Worm (Caenorhabditis elegans) whole organism, young adult: Measurements from ENCODE around the gene lin-2.

ENCODE experiments used
- B0261.1 ChIP-seq: sonication (generic microtip); optimal IDR thresholded peaks from 2 replicates; lab custom pipeline; 2016; ENCODE audit warnings: mild to moderate bottlenecking, missing genetic modification characterization, moderate library complexity, missing compliant biosample characterization
- C06A6.2 ChIP-seq: fragments of 200-800 bp; sonication (Bioruptor generic); conservative IDR thresholded peaks from 2 replicates; pipeline ENCODE4 v1.3.6; 2022; ENCODE audit warnings: missing genetic modification characterization, missing compliant biosample characterization
- F37B4.10 ChIP-seq: fragments of 200-800 bp; sonication (Bioruptor generic); IDR thresholded peaks from 2 replicates; pipeline ENCODE4 v1.3.6; 2022; ENCODE audit warnings: missing genetic modification characterization, missing compliant biosample characterization
- T07F8.4 ChIP-seq: sonication (generic microtip); optimal IDR thresholded peaks from 2 replicates; lab custom pipeline; 2016; ENCODE audit warnings: mild to moderate bottlenecking, missing genetic modification characterization, moderate library complexity, missing compliant biosample characterization
- attf-6 ChIP-seq: fragments of 200-800 bp; sonication (Bioruptor generic); IDR thresholded peaks from 2 replicates; pipeline ENCODE4 v1.3.6; 2022; ENCODE audit warnings: missing genetic modification reagents, missing genetic modification characterization, missing compliant biosample characterization
- bed-1 ChIP-seq: fragments of 200-800 bp; sonication (Bioruptor generic); IDR thresholded peaks from 2 replicates; pipeline ENCODE4 v1.3.6; 2022; ENCODE audit warnings: missing genetic modification reagents, missing genetic modification characterization, missing compliant biosample characterization
- cebp-1 ChIP-seq, 2 experiments: fragments of 200-800 bp in 1 of 2; sonication (Bioruptor generic) in 1 of 2; sonication (generic microtip) in 1 of 2; IDR thresholded peaks in 1 of 2; optimal IDR thresholded peaks in 1 of 2; 2 replicates each; pipeline versions ENCODE4 v1.3.6 to Lab custom; 2017 to 2022; ENCODE audit warnings: missing compliant biosample characterization in 2 of 2, missing genetic modification characterization in 2 of 2, mild to moderate bottlenecking in 1 of 2, missing genetic modification reagents in 1 of 2, moderate library complexity in 1 of 2
- cebp-2 ChIP-seq: fragments of 200-800 bp; sonication (Bioruptor generic); IDR thresholded peaks from 2 replicates; pipeline ENCODE4 v1.3.6; 2022; ENCODE audit warnings: missing genetic modification characterization, missing compliant biosample characterization
- dpl-1 ChIP-seq: fragments of 150-350 bp; optimal IDR thresholded peaks from 2 replicates; lab custom pipeline; 2014; ENCODE audit warnings: missing biosample characterization, missing genetic modification reagents, missing genetic modification characterization
- egrh-3 ChIP-seq: fragments of 200-800 bp; sonication (Bioruptor generic); IDR thresholded peaks from 2 replicates; pipeline ENCODE4 v1.3.6; 2022; ENCODE audit warnings: missing genetic modification reagents, missing genetic modification characterization, missing compliant biosample characterization
- ets-4 ChIP-seq: fragments of 200-800 bp; sonication (Bioruptor generic); optimal IDR thresholded peaks from 2 replicates; lab custom pipeline; 2018; ENCODE audit warnings: mild to moderate bottlenecking, missing genetic modification characterization, missing compliant biosample characterization
- fkh-3 ChIP-seq: sonication (generic microtip); optimal IDR thresholded peaks from 2 replicates; lab custom pipeline; 2016; ENCODE audit warnings: mild to moderate bottlenecking, missing genetic modification characterization, missing compliant biosample characterization
- hmg-20 ChIP-seq: fragments of 200-800 bp; sonication (Bioruptor generic); IDR thresholded peaks from 2 replicates; pipeline ENCODE4 v1.3.6; 2022; ENCODE audit warnings: missing genetic modification reagents, missing genetic modification characterization, missing compliant biosample characterization
- lin-35 ChIP-seq, 3 experiments: fragments of 150-350 bp in 2 of 3; sonication (generic microtip) in 1 of 3; optimal IDR thresholded peaks; 2 replicates each; lab custom pipeline; 2014 to 2018; ENCODE audit warnings: missing biosample characterization in 3 of 3, missing genetic modification characterization in 3 of 3, missing genetic modification reagents in 3 of 3
- lin-40 ChIP-seq: sonication (generic microtip); optimal IDR thresholded peaks from 2 replicates; lab custom pipeline; 2016; ENCODE audit warnings: missing genetic modification characterization, mild to moderate bottlenecking, missing compliant biosample characterization, missing genotype, missing genetic modification reagents
- lsl-1 ChIP-seq: fragments of 200-800 bp; sonication (Bioruptor generic); optimal IDR thresholded peaks from 2 replicates; lab custom pipeline; 2018; ENCODE audit warnings: mild to moderate bottlenecking, missing genetic modification characterization, moderate library complexity, missing compliant biosample characterization
- madf-3 ChIP-seq: fragments of 200-800 bp; sonication (Bioruptor generic); IDR thresholded peaks from 2 replicates; pipeline ENCODE4 v1.3.6; 2022; ENCODE audit warnings: missing genetic modification reagents, missing genetic modification characterization, missing compliant biosample characterization
- madf-6 ChIP-seq: fragments of 200-800 bp; sonication (Bioruptor generic); IDR thresholded peaks from 2 replicates; pipeline ENCODE4 v1.3.6; 2022; ENCODE audit warnings: missing genetic modification reagents, missing genetic modification characterization, missing compliant biosample characterization
- mes-4 ChIP-seq: sonication (generic microtip); optimal IDR thresholded peaks from 2 replicates; lab custom pipeline; 2016; ENCODE audit warnings: missing genotype, missing genetic modification characterization, missing compliant biosample characterization
- nfya-2 ChIP-seq: fragments of 200-800 bp; sonication (Bioruptor generic); IDR thresholded peaks from 2 replicates; pipeline ENCODE4 v1.3.6; 2022; ENCODE audit warnings: missing genetic modification reagents, missing genetic modification characterization, missing compliant biosample characterization
- nfyb-1 ChIP-seq: fragments of 200-800 bp; sonication (Bioruptor generic); IDR thresholded peaks from 2 replicates; pipeline ENCODE4 v1.3.6; 2022; ENCODE audit warnings: missing genetic modification reagents, missing genetic modification characterization, missing compliant biosample characterization
- nhr-120 ChIP-seq: fragments of 200-800 bp; sonication (Bioruptor generic); IDR thresholded peaks from 2 replicates; pipeline ENCODE4 v1.3.6; 2022; ENCODE audit warnings: missing genetic modification characterization, missing compliant biosample characterization
- nhr-179 ChIP-seq: sonication (generic microtip); optimal IDR thresholded peaks from 2 replicates; lab custom pipeline; 2016; ENCODE audit warnings: mild to moderate bottlenecking, missing genetic modification characterization, missing compliant biosample characterization
- nhr-27 ChIP-seq: fragments of 200-800 bp; sonication (Bioruptor generic); optimal IDR thresholded peaks from 2 replicates; lab custom pipeline; 2018; ENCODE audit warnings: mild to moderate bottlenecking, missing genetic modification characterization, moderate library complexity, missing compliant biosample characterization
- nhr-80 ChIP-seq: sonication (generic microtip); optimal IDR thresholded peaks from 2 replicates; lab custom pipeline; 2016; ENCODE audit warnings: missing genetic modification characterization, missing compliant biosample characterization
- nhr-90 ChIP-seq: sonication (generic microtip); optimal IDR thresholded peaks from 2 replicates; lab custom pipeline; 2016; ENCODE audit warnings: missing genotype, mild to moderate bottlenecking, missing genetic modification characterization, missing compliant biosample characterization
- rec-8 ChIP-seq, 2 experiments: sonication (generic microtip); optimal IDR thresholded peaks; 2 replicates each; lab custom pipeline; 2016; ENCODE audit warnings: mild to moderate bottlenecking in 2 of 2, missing genetic modification characterization in 2 of 2, missing genetic modification reagents in 2 of 2, missing genotype in 2 of 2, missing biosample characterization in 1 of 2, missing compliant biosample characterization in 1 of 2, moderate library complexity in 1 of 2
- sea-2 ChIP-seq: fragments of 200-800 bp; sonication (Bioruptor generic); IDR thresholded peaks from 2 replicates; pipeline ENCODE4 v1.3.6; 2022; ENCODE audit warnings: missing genetic modification characterization, missing compliant biosample characterization
- snpc-1.1 ChIP-seq: sonication (generic microtip); optimal IDR thresholded peaks from 2 replicates; lab custom pipeline; 2017; ENCODE audit warnings: missing genetic modification characterization, mild to moderate bottlenecking, missing compliant biosample characterization, antibody characterized with exemption, moderate library complexity, missing genotype, missing genetic modification reagents; ENCODE audit not compliant: insufficient read depth
- tbp1 ChIP-seq: fragments of 200-800 bp; sonication (Bioruptor generic); optimal IDR thresholded peaks from 2 replicates; lab custom pipeline; 2018; ENCODE audit warnings: mild to moderate bottlenecking, missing genetic modification characterization, missing compliant biosample characterization
- unc-130 ChIP-seq: sonication (generic microtip); optimal IDR thresholded peaks from 2 replicates; lab custom pipeline; 2016; ENCODE audit warnings: missing genetic modification reagents, missing genetic modification characterization, missing compliant biosample characterization
- unc-62 ChIP-seq: fragments of 150-350 bp; optimal IDR thresholded peaks from 2 replicates; lab custom pipeline; 2014; ENCODE audit warnings: missing biosample characterization, missing genetic modification reagents, missing genetic modification characterization
- xnd-1 ChIP-seq: sonication (generic microtip); optimal IDR thresholded peaks from 2 replicates; lab custom pipeline; 2016; ENCODE audit warnings: missing genotype, missing genetic modification reagents, missing genetic modification characterization, missing compliant biosample characterization
- zfh-2 ChIP-seq: fragments of 200-800 bp; sonication (Bioruptor generic); conservative IDR thresholded peaks from 2 replicates; pipeline ENCODE4 v1.3.6; 2022; ENCODE audit warnings: missing genetic modification reagents, missing genetic modification characterization, missing compliant biosample characterization
- ztf-28 ChIP-seq: fragments of 200-800 bp; sonication (Bioruptor generic); IDR thresholded peaks from 2 replicates; pipeline ENCODE4 v1.3.6; 2022; ENCODE audit warnings: missing genetic modification reagents, missing genetic modification characterization, missing compliant biosample characterization
- ztf-6 ChIP-seq: fragments of 200-800 bp; sonication (Bioruptor generic); IDR thresholded peaks from 2 replicates; pipeline ENCODE4 v1.3.6; 2022; ENCODE audit warnings: missing genetic modification reagents, missing genetic modification characterization, missing compliant biosample characterization

Gene lin-2

ce11 chrX:12447639-12448038, 33.8 kb upstream of the lin-2 start:
- TF ChIP-seq egrh-3 (peak; percentile 12; the same call in 1 of the 2 replicates), ztf-6 (0 out of 2 replicates have a peak, but pooled peaks have one; percentile 28), F37B4.10 (GFP tag; lab: Robert Waterston, UW) (0 out of 2 replicates have a peak, but pooled peaks have one; percentile 74)

- TF ChIP-seq bed-1 (no peak), rec-8 (tag; optimal IDR thresholded peaks at IDR 0.05; lab: Kevin White, UChicago) (no peak), nhr-80 (tag; lab: Kevin White, UChicago) (peak; percentile 67)
Measured at ce11 chrX:12446572-12446971, 32.7 kb upstream of the lin-2 start.

- TF ChIP-seq C06A6.2 (GFP tag; lab: Robert Waterston, UW) (0 out of 2 replicates have a peak, but pooled peaks have one; percentile 31), unc-62 (GFP tag; lab: Kevin White, UChicago) (no peak), cebp-1 (GFP tag; IDR thresholded peaks at IDR 0.05; lab: Robert Waterston, UW) (no peak), cebp-1 (tag; optimal IDR thresholded peaks at IDR 0.05; lab: Kevin White, UChicago) (peak; percentile 51), nfya-2 (GFP tag; lab: Robert Waterston, UW) (no peak), unc-130 (GFP tag; lab: Kevin White, UChicago) (no peak), lin-40 (tag; lab: Kevin White, UChicago) (no peak), T07F8.4 (tag; lab: Kevin White, UChicago) (no peak), nfyb-1 (GFP tag; lab: Robert Waterston, UW) (no peak), xnd-1 (tag; lab: Kevin White, UChicago) (no peak), nhr-90 (tag; lab: Kevin White, UChicago) (no peak), sea-2 (GFP tag; lab: Robert Waterston, UW) (no peak), snpc-1.1 (tag; lab: Kevin White, UChicago) (no peak), lsl-1 (GFP tag; lab: Kevin White, UChicago) (no peak), fkh-3 (tag; lab: Kevin White, UChicago) (no peak)
Measured at ce11 chrX:12444423-12444822, 30.6 kb upstream of the lin-2 start.

ce11 chrX:12439998-12440722, 26.3 kb upstream of the lin-2 start:
- TF ChIP-seq hmg-20 (GFP tag; lab: Robert Waterston, UW) (no peak), madf-6 (GFP tag; lab: Robert Waterston, UW) (no peak), cebp-2 (GFP tag; lab: Robert Waterston, UW) (0 out of 2 replicates have a peak, but pooled peaks have one; percentile 6), cebp-1 (GFP tag; IDR thresholded peaks at IDR 0.05; lab: Robert Waterston, UW) (no peak), cebp-1 (tag; optimal IDR thresholded peaks at IDR 0.05; lab: Kevin White, UChicago) (peak; percentile 9), nhr-27 (tag; lab: Kevin White, UChicago) (no peak), nhr-120 (GFP tag; lab: Robert Waterston, UW) (no peak), zfh-2 (peak; percentile 85), madf-3 (GFP tag; lab: Robert Waterston, UW) (no peak), B0261.1 (tag; lab: Kevin White, UChicago) (no peak), dpl-1 (no peak)

ce11 chrX:12438266-12438665, 24.4 kb upstream of the lin-2 start:
- TF ChIP-seq mes-4 (tag; lab: Kevin White, UChicago), result no peak
- no peak for TF ChIP-seq ets-4 (GFP tag; lab: Kevin White, UChicago)
- no peak for TF ChIP-seq tbp1 (GFP tag; lab: Kevin White, UChicago)
- TF ChIP-seq lin-35 (GFP tag; optimal IDR thresholded peaks at IDR 0.05; lab: Kevin White, UChicago), result no peak
- TF ChIP-seq unc-62 (GFP tag; lab: Kevin White, UChicago), result no peak
- no peak for TF ChIP-seq attf-6 (GFP tag; lab: Robert Waterston, UW)
- TF ChIP-seq ztf-28, result no peak
- no peak for TF ChIP-seq nhr-179 (tag; lab: Kevin White, UChicago)
